Worm (Caenorhabditis elegans) whole organism, L3 larva: Measurements from ENCODE around the gene F57G8.7.
A peak's percentile ranks its signal among the peaks of the same experiment; 100 is the strongest.

ENCODE experiments used
- aly-2 ChIP-seq: fragments of 150-350 bp; optimal IDR thresholded peaks from 2 replicates; lab custom pipeline; 2014; ENCODE audit warnings: missing biosample characterization, missing genetic modification characterization
- elt-1 ChIP-seq: fragments of 150-350 bp; optimal IDR thresholded peaks from 2 replicates; lab custom pipeline; 2014; ENCODE audit warnings: missing biosample characterization, missing genetic modification characterization
- elt-3 ChIP-seq, 3 experiments: fragments of 150-350 bp in 1 of 3; sonication (generic microtip) in 2 of 3; optimal IDR thresholded peaks; 2 replicates in 2 of 3; 4 replicates in 1 of 3; lab custom pipeline; 2014 to 2017; ENCODE audit warnings: missing biosample characterization in 3 of 3, missing genetic modification characterization in 3 of 3
- fkh-2 ChIP-seq: fragments of 150-350 bp; optimal IDR thresholded peaks from 2 replicates; lab custom pipeline; 2014; ENCODE audit warnings: missing biosample characterization, missing genetic modification reagents, missing genetic modification characterization
- jun-1 ChIP-seq: fragments of 150-350 bp; optimal IDR thresholded peaks from 2 replicates; lab custom pipeline; 2014; ENCODE audit warnings: missing biosample characterization, missing genetic modification reagents, missing genetic modification characterization
- lin-15B ChIP-seq: fragments of 150-350 bp; optimal IDR thresholded peaks from 2 replicates; lab custom pipeline; 2014; ENCODE audit warnings: missing biosample characterization, missing genetic modification characterization
- mdl-1 ChIP-seq: fragments of 150-350 bp; optimal IDR thresholded peaks from 2 replicates; lab custom pipeline; 2014; ENCODE audit warnings: missing biosample characterization, missing genetic modification characterization
- nhr-76 ChIP-seq: fragments of 150-350 bp; sonication (generic microtip); optimal IDR thresholded peaks from 5 replicates; lab custom pipeline; 2014; ENCODE audit warnings: missing biosample characterization, missing genetic modification characterization
- nhr-77 ChIP-seq: fragments of 150-350 bp; optimal IDR thresholded peaks from 2 replicates; lab custom pipeline; 2014; ENCODE audit warnings: missing biosample characterization, missing genetic modification characterization
- pha-4 ChIP-seq: fragments of 150-350 bp; optimal IDR thresholded peaks from 2 replicates; lab custom pipeline; 2014; ENCODE audit warnings: missing biosample characterization, missing genetic modification reagents, missing genetic modification characterization
- skn-1 ChIP-seq: fragments of 150-350 bp; optimal IDR thresholded peaks from 2 replicates; lab custom pipeline; 2014; ENCODE audit warnings: missing biosample characterization, missing genetic modification characterization
- snpc-4 ChIP-seq: fragments of 150-350 bp; optimal IDR thresholded peaks from 2 replicates; lab custom pipeline; 2014; ENCODE audit warnings: missing biosample characterization, missing genetic modification characterization
- unc-39 ChIP-seq: sonication (generic microtip); optimal IDR thresholded peaks from 4 replicates; lab custom pipeline; 2017; ENCODE audit warnings: missing biosample characterization, missing genetic modification characterization

DNA sequence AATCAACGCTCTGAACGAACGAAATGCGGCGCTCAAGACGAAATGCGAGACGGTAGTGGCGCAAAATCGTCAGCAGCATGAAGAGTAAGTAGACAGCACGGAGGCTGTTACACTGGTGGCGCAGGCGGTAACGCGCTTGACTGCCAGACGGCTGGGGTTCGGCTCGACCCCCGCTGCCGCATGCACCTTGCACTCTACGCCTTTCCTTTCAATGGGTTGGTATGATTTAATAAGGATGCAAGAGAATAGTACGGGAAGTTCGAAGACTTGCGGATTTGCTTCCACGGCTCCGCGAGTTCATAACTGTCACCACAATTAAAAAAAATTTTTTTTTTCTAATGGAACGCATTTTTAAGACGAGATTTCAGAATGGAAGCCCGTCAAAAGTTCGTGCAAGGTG, 41.1 kb downstream of the F57G8.7 start:
- TF ChIP-seq nhr-76 (no peak), elt-1 (no peak), lin-15B (tag; lab: Kevin White, UChicago) (peak; percentile 48), snpc-4 (tag; lab: Kevin White, UChicago) (peak; percentile 16), mdl-1 (tag; lab: Kevin White, UChicago) (no peak), nhr-77 (no peak), pha-4 (tag; lab: Kevin White, UChicago) (peak; percentile 68), unc-39 (no peak), fkh-2 (tag; lab: Kevin White, UChicago) (no peak), elt-3 (tag; optimal IDR thresholded peaks at IDR 0.05; lab: Kevin White, UChicago) (peak in 1 of 3 experiments; percentile 8), skn-1 (tag; lab: Kevin White, UChicago) (peak; percentile 65), aly-2 (tag; lab: Kevin White, UChicago) (no peak), jun-1 (tag; lab: Kevin White, UChicago) (peak; percentile 66)
